Fruit fly (Drosophila melanogaster) whole organism, pupa: Measurements from ENCODE around the gene Rpt4R.

Experiments used
- CG12605 ChIP-seq: fragments of 200-800 bp; sonication (Bioruptor generic); IDR thresholded peaks from 2 replicates; pipeline ENCODE4 v1.3.6; 2022; ENCODE audit warnings: missing biosample characterization, missing genetic modification characterization
- CG13204 ChIP-seq: fragments of 200-800 bp; sonication (Bioruptor generic); optimal IDR thresholded peaks from 2 replicates; lab custom pipeline; 2018; ENCODE audit warnings: missing biosample characterization, mild to moderate bottlenecking, missing genetic modification characterization, moderate library complexity
- CG14655 ChIP-seq: fragments of 200-800 bp; sonication (Bioruptor generic); optimal IDR thresholded peaks from 3 replicates; lab custom pipeline; 2017; ENCODE audit warnings: mild to moderate bottlenecking, missing biosample characterization, missing genetic modification reagents, missing genetic modification characterization
- CG15710 ChIP-seq: fragments of 200-800 bp; sonication (Bioruptor generic); optimal IDR thresholded peaks from 2 replicates; lab custom pipeline; 2018; ENCODE audit warnings: missing biosample characterization, mild to moderate bottlenecking, missing genetic modification characterization, moderate library complexity
- CG17806 ChIP-seq: fragments of 200-800 bp; sonication (Bioruptor generic); optimal IDR thresholded peaks from 2 replicates; lab custom pipeline; 2018; ENCODE audit warnings: missing biosample characterization, mild to moderate bottlenecking, missing genetic modification characterization, moderate library complexity
- CG32121 ChIP-seq: fragments of 200-800 bp; sonication (Bioruptor generic); IDR thresholded peaks from 2 replicates; pipeline ENCODE4 v1.3.6; 2022; ENCODE audit warnings: missing biosample characterization, missing genetic modification characterization
- CG34367 ChIP-seq: fragments of 200-800 bp; sonication (Bioruptor generic); optimal IDR thresholded peaks from 2 replicates; lab custom pipeline; 2018; ENCODE audit warnings: missing biosample characterization, mild to moderate bottlenecking, missing genetic modification characterization
- CG4496 ChIP-seq: fragments of 200-800 bp; sonication (Bioruptor generic); IDR thresholded peaks from 3 replicates; pipeline ENCODE4 v1.3.6; 2022; ENCODE audit warnings: missing biosample characterization, missing genetic modification characterization
- CG8159 ChIP-seq: fragments of 200-800 bp; sonication (Bioruptor generic); optimal IDR thresholded peaks from 3 replicates; lab custom pipeline; 2018; ENCODE audit warnings: missing biosample characterization, mild to moderate bottlenecking, missing genetic modification characterization, moderate library complexity
- CG8301 ChIP-seq: fragments of 200-800 bp; sonication (Bioruptor generic); optimal IDR thresholded peaks from 2 replicates; lab custom pipeline; 2018; ENCODE audit warnings: missing biosample characterization, mild to moderate bottlenecking, missing genetic modification characterization
- CG9948 ChIP-seq: fragments of 200-800 bp; sonication (Bioruptor generic); optimal IDR thresholded peaks from 2 replicates; lab custom pipeline; 2018; ENCODE audit warnings: missing biosample characterization, mild to moderate bottlenecking, missing genetic modification characterization, moderate library complexity
- EcR ChIP-seq: fragments of 200-800 bp; sonication (Bioruptor generic); optimal IDR thresholded peaks from 3 replicates; lab custom pipeline; 2019; ENCODE audit warnings: missing biosample characterization, missing genetic modification characterization, mild to moderate bottlenecking, moderate library complexity, missing genetic modification reagents
- Ets98B ChIP-seq: fragments of 200-800 bp; sonication (Bioruptor generic); IDR thresholded peaks from 2 replicates; pipeline ENCODE4 v1.3.6; 2022; ENCODE audit warnings: missing biosample characterization, missing genetic modification characterization
- Pif1A ChIP-seq: fragments of 200-800 bp; sonication (Bioruptor generic); optimal IDR thresholded peaks from 3 replicates; lab custom pipeline; 2016; ENCODE audit warnings: missing biosample characterization, missing genetic modification characterization
- Pif1B ChIP-seq: fragments of 200-800 bp; sonication (Bioruptor generic); optimal IDR thresholded peaks from 3 replicates; lab custom pipeline; 2016; ENCODE audit warnings: missing biosample characterization, missing genetic modification characterization
- Snoo ChIP-seq: fragments of 200-800 bp; sonication (Bioruptor generic); optimal IDR thresholded peaks from 3 replicates; lab custom pipeline; 2017; ENCODE audit warnings: missing biosample characterization, mild to moderate bottlenecking, missing genetic modification characterization, inconsistent platforms
- fd96Ca ChIP-seq: fragments of 200-800 bp; sonication (Bioruptor generic); IDR thresholded peaks from 3 replicates; pipeline ENCODE4 v1.3.6; 2022; ENCODE audit warnings: missing biosample characterization, missing genetic modification characterization
- gl ChIP-seq: fragments of 200-800 bp; sonication (Bioruptor generic); optimal IDR thresholded peaks from 2 replicates; lab custom pipeline; 2018; ENCODE audit warnings: missing biosample characterization, mild to moderate bottlenecking, missing genetic modification characterization
- rn ChIP-seq: fragments of 200-800 bp; sonication (Bioruptor generic); IDR thresholded peaks from 2 replicates; pipeline ENCODE4 v1.3.6; 2022; ENCODE audit warnings: missing biosample characterization, missing genetic modification characterization

The Rpt4R gene

DNA sequence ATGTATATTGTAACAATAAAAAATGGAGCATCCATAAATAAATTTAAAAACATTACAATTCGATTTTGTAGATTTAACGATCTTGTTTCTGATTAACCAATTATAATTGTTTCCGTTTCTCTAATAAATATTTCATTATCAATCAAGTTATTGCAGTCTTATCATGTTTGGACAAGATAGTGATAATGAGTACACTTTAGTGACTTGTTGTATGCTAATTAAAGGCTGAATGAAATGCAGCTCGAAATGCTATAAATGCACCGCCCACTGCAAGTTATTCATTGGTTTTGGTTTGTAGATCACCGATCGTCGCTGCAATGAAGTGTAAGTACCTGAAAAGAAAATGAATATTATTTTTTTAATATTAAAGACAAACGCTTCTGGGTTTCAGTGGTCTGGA lies 32.9 kb downstream of the Rpt4R start, which contains the start of gene CG14125:
Gene CG14125, plus strand, starts transcription at position 301 of the 400 bp plus-strand sequence.
- TF ChIP-seq CG15710 (tag; lab: Kevin White, UChicago) (no peak), Pif1A (GFP tag; lab: Kevin White, UChicago) (no peak), CG9948 (tag; lab: Kevin White, UChicago) (no peak), CG4496 (GFP tag; lab: Robert Waterston, UW) (no peak), Ets98B (GFP tag; lab: Robert Waterston, UW) (no peak), Snoo (no peak), CG32121 (no peak), CG8301 (tag; lab: Kevin White, UChicago) (no peak), CG34367 (tag; lab: Kevin White, UChicago) (no peak), rn (GFP tag; lab: Robert Waterston, UW) (no peak), CG13204 (GFP tag; lab: Kevin White, UChicago) (no peak), fd96Ca (GFP tag; lab: Robert Waterston, UW) (no peak), CG17806 (no peak), Pif1B (GFP tag; lab: Kevin White, UChicago) (no peak)
- TF ChIP-seq, all 21 proteins: peak for 0

DNA sequence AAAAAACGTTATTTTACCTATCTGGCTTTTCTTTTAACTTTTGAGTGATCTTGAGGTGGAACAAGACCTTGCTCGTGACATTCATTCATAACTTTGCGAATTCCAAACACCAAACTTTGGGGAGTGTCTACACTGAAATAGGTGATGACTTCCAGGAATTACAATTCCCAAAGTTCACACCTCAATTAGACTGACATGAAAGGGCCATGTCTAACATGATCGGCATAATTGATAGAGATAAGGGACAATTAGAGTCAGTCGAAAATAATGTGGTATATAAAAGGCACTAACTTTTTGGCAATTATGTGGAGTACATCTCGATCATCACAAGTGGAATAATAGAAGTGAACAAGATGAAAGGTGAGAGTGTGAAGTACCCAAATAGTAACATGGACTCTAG lies 34.1 kb downstream of the Rpt4R start, which contains the start of gene CG43896:
Gene CG43896, plus strand, starts transcription at position 301 of the 400 bp plus-strand sequence.
- TF ChIP-seq CG15710 (tag; lab: Kevin White, UChicago) (no peak), CG9948 (tag; lab: Kevin White, UChicago) (no peak), Pif1B (GFP tag; lab: Kevin White, UChicago) (no peak), EcR (GFP tag; lab: Kevin White, UChicago) (no peak), Pif1A (GFP tag; lab: Kevin White, UChicago) (no peak), CG12605 (no peak), CG13204 (GFP tag; lab: Kevin White, UChicago) (no peak), CG14655 (no peak), CG34367 (tag; lab: Kevin White, UChicago) (no peak), CG17806 (no peak)

DNA sequence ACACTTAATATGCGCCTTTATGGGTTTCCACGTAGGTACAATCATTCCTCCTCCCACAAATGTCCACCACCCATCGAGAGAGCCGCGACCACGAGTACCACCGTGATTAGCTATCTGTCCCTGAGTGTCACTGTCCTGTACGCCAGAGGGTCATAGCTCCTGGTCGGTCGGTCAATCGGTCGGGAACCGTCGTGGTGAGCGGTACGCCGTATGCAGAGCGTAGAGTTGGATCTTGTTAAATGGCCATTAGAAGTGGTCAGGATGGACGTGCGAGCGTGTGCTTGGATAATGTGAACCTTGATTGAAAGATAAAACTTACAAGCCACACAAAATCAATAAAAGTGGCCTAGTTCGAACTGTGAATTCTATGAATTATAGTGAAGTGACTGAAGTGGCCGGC lies 42.9 kb downstream of the Rpt4R start, which contains the start of gene CG6938:
Gene CG6938, plus strand, starts transcription at position 301 of the 400 bp plus-strand sequence.
- no peak for TF ChIP-seq fd96Ca (GFP tag; lab: Robert Waterston, UW)
- no peak for TF ChIP-seq CG14655

DNA sequence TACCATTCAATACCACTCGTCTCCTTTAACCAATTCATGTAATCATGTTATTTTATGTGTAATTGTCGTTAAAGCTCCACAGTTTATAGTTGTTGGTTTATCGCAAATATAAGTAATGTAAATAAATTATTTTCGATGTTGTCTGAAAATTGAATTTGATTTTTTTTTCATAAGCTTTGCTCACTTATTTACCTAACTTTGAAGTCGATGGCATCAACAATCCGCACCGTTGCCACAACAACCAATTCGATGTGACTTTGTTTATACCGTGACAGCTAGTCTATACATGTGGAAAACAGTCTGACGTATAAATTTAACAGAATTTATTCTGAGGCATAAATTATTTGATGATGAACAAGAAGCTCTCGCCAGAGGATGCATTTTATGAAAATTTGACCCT lies 48.7 kb downstream of the Rpt4R start, which contains the start of gene CG6931:
Gene CG6931, plus strand, starts transcription at position 301 of the 400 bp plus-strand sequence.
- no peak for TF ChIP-seq rn (GFP tag; lab: Robert Waterston, UW)
- no peak for TF ChIP-seq CG8159 (tag; lab: Kevin White, UChicago)

DNA sequence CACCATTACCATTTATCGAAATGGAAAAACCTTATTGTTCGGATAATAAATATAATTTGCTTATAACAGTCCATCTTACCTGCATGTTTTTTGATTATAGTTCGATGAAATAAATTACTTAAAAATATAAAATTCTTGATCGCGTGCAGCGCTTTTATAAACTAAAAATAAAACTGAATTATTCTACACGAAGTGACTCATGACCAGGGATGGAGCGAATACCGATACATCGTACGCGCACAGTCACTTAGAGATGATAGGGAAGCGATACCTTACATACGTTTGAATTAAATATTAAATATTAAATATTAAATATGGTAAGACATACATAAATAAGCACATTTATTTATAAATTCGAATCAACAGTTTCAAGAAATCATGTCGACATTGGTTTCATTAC lies 51.2 kb downstream of the Rpt4R start, which contains the start of gene viaf:
Gene viaf, minus strand, starts transcription at position 220 of the 400 bp plus-strand sequence.
- TF ChIP-seq gl (tag; lab: Kevin White, UChicago) (no peak), Ets98B (GFP tag; lab: Robert Waterston, UW) (peak; percentile 45)
